Fruit fly (Drosophila melanogaster) whole organism: Measurements from ENCODE around the gene Rab19.

ENCODE experiments used
- CG8478 ChIP-seq: fragments of >200 bp; optimal IDR thresholded peaks from 2 replicates; lab custom pipeline; 2018; ENCODE audit warnings: inconsistent platforms
- Dll ChIP-seq: fragments of >200 bp; optimal IDR thresholded peaks from 2 replicates; lab custom pipeline; 2017
- pan ChIP-seq: fragments of >200 bp; optimal IDR thresholded peaks from 2 replicates; lab custom pipeline; 2017
- psq ChIP-seq: fragments of >200 bp; optimal IDR thresholded peaks from 2 replicates; lab custom pipeline; 2017

DNA sequence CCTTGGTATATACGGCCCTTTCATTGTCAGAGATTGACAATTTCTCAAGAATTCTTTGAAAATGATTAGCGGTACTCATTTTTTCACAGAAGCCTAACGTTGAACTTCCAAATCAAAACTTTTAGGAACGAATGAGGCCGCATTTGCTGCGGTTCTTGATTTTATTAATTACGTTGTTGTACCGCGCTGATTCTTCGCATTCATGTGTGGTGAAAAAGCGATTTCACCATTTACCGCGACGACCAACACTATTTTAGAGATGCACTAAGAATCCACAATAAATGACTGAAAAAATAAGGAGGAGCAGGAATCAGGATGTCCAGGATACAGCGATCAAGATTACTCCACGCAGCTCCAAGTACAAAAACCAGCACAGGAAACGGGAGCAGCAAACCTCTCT lies 7.1 kb downstream of the Rab19 start, which contains the start of the genes CG7194 and Sbp2:
- no peak for TF ChIP-seq psq (lab: Kevin White, UChicago)
- TF ChIP-seq Dll (lab: Kevin White, UChicago), result no peak
- no peak for TF ChIP-seq CG8478 (lab: Kevin White, UChicago)
- TF ChIP-seq pan (lab: Kevin White, UChicago), result no peak
